Worm (Caenorhabditis elegans): ENCODE measurements around the gene F57B9.8.

DNA sequence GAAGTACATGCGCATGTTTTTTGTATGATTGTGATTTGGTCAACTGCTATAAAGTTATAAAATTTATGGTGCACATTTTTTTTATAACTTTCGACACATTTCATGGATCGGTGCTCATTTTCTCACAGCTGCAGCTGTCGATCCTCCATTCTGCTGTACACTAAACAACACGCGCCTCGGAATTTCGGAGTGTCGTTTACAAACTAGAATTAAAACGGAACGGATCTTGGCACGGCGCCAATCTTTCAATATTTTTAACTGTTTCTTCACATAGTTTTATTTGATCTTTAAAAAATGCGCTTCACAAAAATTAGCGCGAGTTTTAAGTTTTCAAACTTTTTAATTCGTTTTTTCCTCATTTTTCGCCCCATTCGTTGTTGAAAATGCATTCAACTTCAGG is 11.3 kb upstream of the F57B9.8 start, which contains the start of gene let-711:
- no peak for TF ChIP-seq flt-1 (GFP tag; IDR thresholded peaks at IDR 0.05)
- no peak for TF ChIP-seq ref-1 (GFP tag; conservative IDR thresholded peaks at IDR 0.05)
- no peak for TF ChIP-seq med-1 (GFP tag; optimal IDR thresholded peaks at IDR 0.05; ENCODE audit: insufficient read depth)
- TF ChIP-seq ztf-23 (GFP tag; IDR thresholded peaks at IDR 0.05): no peak
- TF ChIP-seq cog-1 (tag; optimal IDR thresholded peaks at IDR 0.05): no peak
- TF ChIP-seq klf-2 (GFP tag; conservative IDR thresholded peaks at IDR 0.05): no peak
